Fruit fly (Drosophila melanogaster) whole organism, embryonic: Measurements from ENCODE around the gene MBD-like.

Source experiments
- Aef1 ChIP-seq: fragments of 200-800 bp; sonication (Bioruptor generic); IDR thresholded peaks from 3 replicates; pipeline ENCODE4 v1.3.6; 2022; ENCODE audit warnings: missing biosample characterization, missing genetic modification characterization
- CG11695 ChIP-seq: fragments of 200-800 bp; sonication (Bioruptor generic); IDR thresholded peaks from 3 replicates; pipeline ENCODE4 v1.3.6; 2022; ENCODE audit warnings: missing biosample characterization, missing genetic modification characterization
- CG1603 ChIP-seq: fragments of 200-800 bp; sonication (Bioruptor generic); optimal IDR thresholded peaks from 2 replicates; lab custom pipeline; 2019; ENCODE audit warnings: missing biosample characterization, mild to moderate bottlenecking, missing genetic modification characterization, moderate library complexity
- CG16779 ChIP-seq: fragments of 200-800 bp; sonication (Bioruptor generic); IDR thresholded peaks from 2 replicates; pipeline ENCODE4 v1.3.6; 2022; ENCODE audit warnings: missing biosample characterization, missing genetic modification characterization
- CG17829 ChIP-seq: fragments of 200-800 bp; optimal IDR thresholded peaks from 2 replicates; lab custom pipeline; 2019; ENCODE audit warnings: missing biosample characterization, mild to moderate bottlenecking, missing genetic modification characterization, moderate library complexity
- CG2678 ChIP-seq: fragments of 200-800 bp; sonication (Bioruptor generic); optimal IDR thresholded peaks from 3 replicates; lab custom pipeline; 2019; ENCODE audit warnings: missing biosample characterization, mild to moderate bottlenecking, missing genetic modification characterization, moderate library complexity
- CG2875 ChIP-seq: fragments of 200-800 bp; sonication (Bioruptor generic); optimal IDR thresholded peaks from 2 replicates; lab custom pipeline; 2017; ENCODE audit warnings: missing biosample characterization, mild to moderate bottlenecking, missing genetic modification characterization, missing genetic modification reagents
- CG31365 ChIP-seq: fragments of 200-800 bp; sonication (Bioruptor generic); optimal IDR thresholded peaks from 2 replicates; lab custom pipeline; 2018; ENCODE audit warnings: missing biosample characterization, mild to moderate bottlenecking, missing genetic modification characterization
- CG3163 ChIP-seq: fragments of 200-800 bp; sonication (Bioruptor generic); optimal IDR thresholded peaks from 3 replicates; lab custom pipeline; 2016; ENCODE audit warnings: missing biosample characterization, missing genetic modification characterization
- CG34376 ChIP-seq: fragments of 200-800 bp; sonication (Bioruptor generic); optimal IDR thresholded peaks from 2 replicates; lab custom pipeline; 2018; ENCODE audit warnings: missing biosample characterization, mild to moderate bottlenecking, missing genetic modification characterization
- CG5245 ChIP-seq: fragments of 200-800 bp; sonication (Bioruptor generic); optimal IDR thresholded peaks from 3 replicates; lab custom pipeline; 2016; ENCODE audit warnings: missing biosample characterization, missing genetic modification characterization
- CG6654 ChIP-seq: fragments of 200-800 bp; sonication (Bioruptor generic); optimal IDR thresholded peaks from 2 replicates; lab custom pipeline; 2017; ENCODE audit warnings: missing biosample characterization, mild to moderate bottlenecking, missing genetic modification characterization
- CG6689 ChIP-seq: fragments of 200-800 bp; sonication (Bioruptor generic); IDR thresholded peaks from 2 replicates; pipeline ENCODE4 v1.3.6; 2022; ENCODE audit warnings: missing biosample characterization, missing genetic modification characterization
- Dbx ChIP-seq: fragments of 200-800 bp; sonication (Bioruptor generic); IDR thresholded peaks from 3 replicates; pipeline ENCODE4 v1.3.6; 2022; ENCODE audit warnings: missing biosample characterization, missing genetic modification characterization
- Dip3 ChIP-seq: fragments of 200-800 bp; sonication (Bioruptor generic); optimal IDR thresholded peaks from 3 replicates; lab custom pipeline; 2016; ENCODE audit warnings: missing biosample characterization, missing genetic modification characterization
- Drgx ChIP-seq: fragments of 200-800 bp; sonication (Bioruptor generic); IDR thresholded peaks from 2 replicates; pipeline ENCODE4 v1.3.6; 2022; ENCODE audit warnings: missing biosample characterization, missing genetic modification characterization
- E2f1 ChIP-seq: fragments of 200-800 bp; sonication (Bioruptor generic); IDR thresholded peaks from 2 replicates; pipeline ENCODE4 v1.3.6; 2022; ENCODE audit warnings: missing biosample characterization, missing genetic modification characterization
- Eip74EF ChIP-seq, 2 experiments: fragments of 200-800 bp in 1 of 2; fragments of >200 bp in 1 of 2; sonication (Bioruptor generic) in 1 of 2; optimal IDR thresholded peaks; 2 replicates each; lab custom pipeline; 2017 to 2019; ENCODE audit warnings: missing biosample characterization in 2 of 2, missing genetic modification characterization in 2 of 2, mild to moderate bottlenecking in 1 of 2, moderate library complexity in 1 of 2
- HmgD ChIP-seq: fragments of 200-800 bp; sonication (Bioruptor generic); optimal IDR thresholded peaks from 3 replicates; lab custom pipeline; 2016; ENCODE audit warnings: missing biosample characterization, missing genetic modification characterization
- Hr3 ChIP-seq: fragments of 200-800 bp; sonication (Bioruptor generic); optimal IDR thresholded peaks from 3 replicates; lab custom pipeline; 2016; ENCODE audit warnings: missing biosample characterization, missing genetic modification characterization
- Lpt ChIP-seq: fragments of >200 bp; optimal IDR thresholded peaks from 2 replicates; lab custom pipeline; 2018; ENCODE audit warnings: missing biosample characterization, missing genetic modification characterization
- MBD-R2 ChIP-seq: fragments of 200-800 bp; sonication (Bioruptor generic); IDR thresholded peaks from 2 replicates; pipeline ENCODE4 v1.3.6; 2022; ENCODE audit warnings: missing biosample characterization, missing genetic modification characterization
- Meics ChIP-seq: fragments of 200-800 bp; sonication (Bioruptor generic); optimal IDR thresholded peaks from 2 replicates; lab custom pipeline; 2017; ENCODE audit warnings: missing biosample characterization, mild to moderate bottlenecking, missing genetic modification characterization
- Nf-YC ChIP-seq: fragments of 200-800 bp; optimal IDR thresholded peaks from 3 replicates; lab custom pipeline; 2019; ENCODE audit warnings: missing biosample characterization, mild to moderate bottlenecking, missing genetic modification characterization, moderate library complexity
- Sry-β ChIP-seq: fragments of 200-800 bp; sonication (Bioruptor generic); optimal IDR thresholded peaks from 2 replicates; lab custom pipeline; 2018; ENCODE audit warnings: missing biosample characterization, mild to moderate bottlenecking, missing genetic modification characterization, moderate library complexity
- Ssrp ChIP-seq: fragments of 200-800 bp; sonication (Bioruptor generic); optimal IDR thresholded peaks from 2 replicates; lab custom pipeline; 2018; ENCODE audit warnings: missing biosample characterization, mild to moderate bottlenecking, missing genetic modification characterization, moderate library complexity
- ac ChIP-seq: fragments of 200-800 bp; sonication (Bioruptor generic); optimal IDR thresholded peaks from 3 replicates; lab custom pipeline; 2017; ENCODE audit warnings: missing biosample characterization, mild to moderate bottlenecking, missing genetic modification characterization
- ash1 ChIP-seq: fragments of 200-800 bp; sonication (Bioruptor generic); optimal IDR thresholded peaks from 2 replicates; lab custom pipeline; 2018; ENCODE audit warnings: missing biosample characterization, mild to moderate bottlenecking, missing genetic modification characterization
- cato ChIP-seq: fragments of 200-800 bp; sonication (Bioruptor generic); optimal IDR thresholded peaks from 2 replicates; lab custom pipeline; 2016; ENCODE audit warnings: missing biosample characterization, missing genetic modification characterization, borderline replicate concordance
- dpn ChIP-seq, 2 experiments: fragments of 200-800 bp; sonication (Bioruptor generic); optimal IDR thresholded peaks; 3 replicates each; lab custom pipeline; 2016; ENCODE audit warnings: missing biosample characterization in 2 of 2, missing genetic modification characterization in 2 of 2
- hkb ChIP-seq, 2 experiments: fragments of 200-800 bp in 1 of 2; fragments of >200 bp in 1 of 2; sonication (Bioruptor generic) in 1 of 2; IDR thresholded peaks in 1 of 2; optimal IDR thresholded peaks in 1 of 2; 2 replicates each; pipeline versions ENCODE4 v1.3.6 to Lab custom; 2017 to 2022; ENCODE audit warnings: missing biosample characterization in 1 of 2, missing genetic modification characterization in 1 of 2
- lilli ChIP-seq: fragments of 200-800 bp; sonication (Bioruptor generic); optimal IDR thresholded peaks from 3 replicates; lab custom pipeline; 2016; ENCODE audit warnings: missing biosample characterization, missing genetic modification characterization
- mld ChIP-seq: fragments of 200-800 bp; sonication (Bioruptor generic); IDR thresholded peaks from 3 replicates; pipeline ENCODE4 v1.3.6; 2022; ENCODE audit warnings: missing biosample characterization, missing genetic modification characterization; ENCODE audit not compliant: partially characterized antibody
- odd ChIP-seq: fragments of 200-800 bp; sonication (Bioruptor generic); optimal IDR thresholded peaks from 2 replicates; lab custom pipeline; 2017; ENCODE audit warnings: missing biosample characterization, mild to moderate bottlenecking, missing genetic modification characterization
- pfk ChIP-seq: fragments of 200-800 bp; sonication (Bioruptor generic); optimal IDR thresholded peaks from 2 replicates; lab custom pipeline; 2018; ENCODE audit warnings: missing biosample characterization, mild to moderate bottlenecking, missing genetic modification characterization, moderate library complexity
- row ChIP-seq: fragments of 200-800 bp; sonication (Bioruptor generic); IDR thresholded peaks from 3 replicates; pipeline ENCODE4 v1.3.6; 2022; ENCODE audit warnings: missing biosample characterization, missing genetic modification characterization
- wek ChIP-seq: fragments of 200-800 bp; sonication (Bioruptor generic); optimal IDR thresholded peaks from 3 replicates; lab custom pipeline; 2018; ENCODE audit warnings: missing biosample characterization, mild to moderate bottlenecking, missing genetic modification characterization, moderate library complexity
- wor ChIP-seq: fragments of 200-800 bp; sonication (Bioruptor generic); IDR thresholded peaks from 2 replicates; pipeline ENCODE4 v1.3.6; 2022; ENCODE audit warnings: missing biosample characterization, missing genetic modification characterization
- zen2 ChIP-seq: fragments of 200-800 bp; sonication (Bioruptor generic); IDR thresholded peaks from 3 replicates; pipeline ENCODE4 v1.3.6; 2022; ENCODE audit warnings: missing biosample characterization, missing genetic modification characterization; ENCODE audit not compliant: partially characterized antibody
- zfh1 ChIP-seq: fragments of 200-800 bp; sonication (Bioruptor generic); IDR thresholded peaks from 3 replicates; pipeline ENCODE4 v1.3.6; 2022; ENCODE audit warnings: missing biosample characterization, missing genetic modification characterization

MBD-like gene

dm6 chr3R:9563240-9563992, 3.9 kb downstream of the MBD-like start, which contains the start of the genes CG9393 and Vps45 (continued):
- TF ChIP-seq CG31365 (no peak), mld (GFP tag; lab: Robert Waterston, UW) (peak; percentile 89), CG17829 (peak; percentile 75), CG1603 (tag; lab: Kevin White, UChicago) (no peak), CG6689 (GFP tag; lab: Robert Waterston, UW) (0 out of 2 replicates have a peak, but pooled peaks have one; percentile 55), ash1 (GFP tag; lab: Kevin White, UChicago) (no peak), Aef1 (GFP tag; lab: Robert Waterston, UW) (peak; percentile 27; the same call in 1 of the 3 replicates), ac (GFP tag; lab: Kevin White, UChicago) (no peak), hkb (optimal IDR thresholded peaks at IDR 0.05; lab: Kevin White, UChicago) (peak; percentile 65), hkb (GFP tag; IDR thresholded peaks at IDR 0.05; lab: Robert Waterston, UW) (0 out of 2 replicates have a peak, but pooled peaks have one; percentile 25), CG5245 (GFP tag; lab: Kevin White, UChicago) (peak; percentile 10), Nf-YC (tag; lab: Kevin White, UChicago) (peak; percentile 64), cato (GFP tag; lab: Kevin White, UChicago) (peak; percentile 20), CG11695 (no peak), CG16779 (GFP tag; lab: Robert Waterston, UW) (no peak), E2f1 (GFP tag; lab: Robert Waterston, UW) (peak; percentile 16; the same call in 1 of the 2 replicates), CG34376 (GFP tag; lab: Kevin White, UChicago) (peak; percentile 72), HmgD (GFP tag; lab: Kevin White, UChicago) (peak; percentile 44), dpn (GFP tag; optimal IDR thresholded peaks at IDR 0.05; lab: Kevin White, UChicago) (peak; percentile 77), zen2 (GFP tag; lab: Robert Waterston, UW) (peak; percentile 81), odd (GFP tag; lab: Kevin White, UChicago) (no peak), wek (no peak), CG2678 (no peak), Dip3 (peak; percentile 71), pfk (no peak), Lpt (GFP tag; lab: Kevin White, UChicago) (no peak), wor (GFP tag; lab: Robert Waterston, UW) (no peak), CG3163 (GFP tag; lab: Kevin White, UChicago) (peak; percentile 35)
- TF ChIP-seq, all 482 proteins: peak for 269

- TF ChIP-seq Drgx (GFP tag; lab: Robert Waterston, UW) (no peak), mld (GFP tag; lab: Robert Waterston, UW) (no peak), Dbx (GFP tag; lab: Robert Waterston, UW) (no peak), CG2875 (GFP tag; lab: Kevin White, UChicago) (no peak), lilli (GFP tag; lab: Kevin White, UChicago) (no peak), CG6654 (GFP tag; lab: Kevin White, UChicago) (no peak), Meics (GFP tag; lab: Kevin White, UChicago) (no peak), Ssrp (tag; lab: Kevin White, UChicago) (no peak)
These were observed 6.3 kb downstream of the MBD-like start, which contains the start of gene CG16789 for dm6 chr3R:9565895-9566294. Gene CG16789 (plus strand): TSS chr3R:9566195.

dm6 chr3R:9570114-9570513, 10.6 kb downstream of the MBD-like start, which contains the start of gene CG16790:
Gene CG16790 (minus strand): TSS chr3R:9570214.
- TF ChIP-seq Hr3 (GFP tag; lab: Kevin White, UChicago) (no peak), Eip74EF (GFP tag; optimal IDR thresholded peaks at IDR 0.05; lab: Kevin White, UChicago) (no peak), row (GFP tag; lab: Robert Waterston, UW) (peak; percentile 13; the same call in 1 of the 3 replicates), MBD-R2 (0 out of 2 replicates have a peak, but pooled peaks have one; percentile 42), zfh1 (no peak), Sry-β (GFP tag; lab: Kevin White, UChicago) (peak; percentile 54)
